Fruit fly (Drosophila melanogaster) whole organism, wandering third instar larva: ENCODE measurements around the gene CG43092.

Source experiments
- Abd-B ChIP-seq: fragments of >200 bp; optimal IDR thresholded peaks from 2 replicates; lab custom pipeline; 2017; ENCODE audit warnings: missing biosample characterization, missing genetic modification characterization
- CG32264 ChIP-seq: fragments of 200-800 bp; sonication (Bioruptor generic); optimal IDR thresholded peaks from 2 replicates; lab custom pipeline; 2016; ENCODE audit warnings: missing biosample characterization, missing genetic modification characterization
- CG9705 ChIP-seq: fragments of 200-800 bp; sonication (Bioruptor generic); optimal IDR thresholded peaks from 2 replicates; lab custom pipeline; 2018; ENCODE audit warnings: missing biosample characterization, mild to moderate bottlenecking, missing genetic modification characterization
- CrebA ChIP-seq: fragments of 200-800 bp; sonication (Bioruptor generic); optimal IDR thresholded peaks from 2 replicates; lab custom pipeline; 2016; ENCODE audit warnings: missing biosample characterization, mild to moderate bottlenecking, missing genetic modification characterization, borderline replicate concordance
- Dfd ChIP-seq: fragments of >200 bp; optimal IDR thresholded peaks from 2 replicates; lab custom pipeline; 2017; ENCODE audit warnings: missing biosample characterization, missing genetic modification characterization
- Dif ChIP-seq: fragments of 200-275, 200-300 bp; sonication (Bioruptor generic); optimal IDR thresholded peaks from 2 replicates; lab custom pipeline; 2018; ENCODE audit warnings: missing biosample characterization, missing genetic modification characterization; ENCODE audit not compliant: partially characterized antibody
- GATAd ChIP-seq: sonication (Bioruptor generic); optimal IDR thresholded peaks from 2 replicates; lab custom pipeline; 2016; ENCODE audit warnings: missing biosample characterization, missing genetic modification characterization
- Hnf4 ChIP-seq: fragments of 200-800 bp; sonication (Bioruptor generic); optimal IDR thresholded peaks from 2 replicates; lab custom pipeline; 2016; ENCODE audit warnings: missing biosample characterization, mild to moderate bottlenecking, missing genetic modification characterization
- Hr78 ChIP-seq: fragments of >200 bp; optimal IDR thresholded peaks from 2 replicates; lab custom pipeline; 2017; ENCODE audit warnings: missing biosample characterization, missing genetic modification characterization
- Hr83 ChIP-seq: fragments of 200-300 bp; sonication (Bioruptor generic); optimal IDR thresholded peaks from 2 replicates; lab custom pipeline; 2016; ENCODE audit warnings: missing biosample characterization, mild to moderate bottlenecking, missing genetic modification characterization, moderate library complexity; ENCODE audit not compliant: poor library complexity, severe bottlenecking
- Mio ChIP-seq: sonication (Bioruptor generic); optimal IDR thresholded peaks from 2 replicates; lab custom pipeline; 2016; ENCODE audit warnings: missing biosample characterization, missing genetic modification characterization
- Myc ChIP-seq: fragments of >200 bp; optimal IDR thresholded peaks from 2 replicates; lab custom pipeline; 2017
- N ChIP-seq: fragments of >200 bp; optimal IDR thresholded peaks from 2 replicates; lab custom pipeline; 2018; ENCODE audit warnings: missing biosample characterization, missing external identifiers, missing genetic modification characterization
- OdsH ChIP-seq: fragments of 200-800 bp; sonication (Bioruptor generic); optimal IDR thresholded peaks from 2 replicates; lab custom pipeline; 2016; ENCODE audit warnings: missing biosample characterization, mild to moderate bottlenecking, missing genetic modification characterization
- Rel ChIP-seq, 2 experiments: fragments of 200-800 bp; sonication (Bioruptor generic) in 1 of 2; optimal IDR thresholded peaks; 2 replicates in 1 of 2; 3 replicates in 1 of 2; lab custom pipeline; 2016 to 2019; ENCODE audit warnings: mild to moderate bottlenecking in 2 of 2, missing biosample characterization in 2 of 2, missing genetic modification characterization in 2 of 2, moderate library complexity in 1 of 2
- Sp1 ChIP-seq: fragments of 200-800 bp; sonication (Bioruptor generic); optimal IDR thresholded peaks from 3 replicates; lab custom pipeline; 2019; ENCODE audit warnings: missing biosample characterization, mild to moderate bottlenecking, missing genetic modification characterization, moderate library complexity
- Vsx2 ChIP-seq: fragments of 200-300, 225-300 bp; sonication (Bioruptor generic); optimal IDR thresholded peaks from 2 replicates; lab custom pipeline; 2018; ENCODE audit warnings: missing biosample characterization, missing genetic modification characterization; ENCODE audit not compliant: partially characterized antibody
- br ChIP-seq: fragments of 200-800 bp; sonication (Bioruptor generic); optimal IDR thresholded peaks from 2 replicates; lab custom pipeline; 2016; ENCODE audit warnings: missing biosample characterization, missing genetic modification characterization
- dl ChIP-seq, 2 experiments: fragments of 175-275, 200-275 bp in 1 of 2; fragments of 200-275 bp in 1 of 2; sonication (Bioruptor generic); optimal IDR thresholded peaks; lab custom pipeline; 2018; ENCODE audit warnings: mild to moderate bottlenecking in 2 of 2, missing biosample characterization in 2 of 2, missing genetic modification characterization in 2 of 2, moderate library complexity in 2 of 2; ENCODE audit not compliant: partially characterized antibody in 2 of 2, insufficient read depth in 1 of 2
- dmrt93B ChIP-seq: fragments of 200-800 bp; sonication (Bioruptor generic); optimal IDR thresholded peaks from 2 replicates; lab custom pipeline; 2018; ENCODE audit warnings: missing biosample characterization, mild to moderate bottlenecking, missing genetic modification characterization
- dsf ChIP-seq: sonication (Bioruptor generic); optimal IDR thresholded peaks from 2 replicates; lab custom pipeline; 2016; ENCODE audit warnings: missing biosample characterization, missing genetic modification characterization, borderline replicate concordance
- ey ChIP-seq: fragments of 200-800 bp; sonication (Bioruptor generic); optimal IDR thresholded peaks from 2 replicates; lab custom pipeline; 2016; ENCODE audit warnings: missing biosample characterization, missing genetic modification characterization
- fru ChIP-seq: fragments of 200-800 bp; sonication (Bioruptor generic); optimal IDR thresholded peaks from 3 replicates; lab custom pipeline; 2016; ENCODE audit warnings: missing biosample characterization, mild to moderate bottlenecking, missing genetic modification characterization
- h ChIP-seq: fragments of 200-800 bp; sonication (Bioruptor generic); optimal IDR thresholded peaks from 3 replicates; lab custom pipeline; 2016; ENCODE audit warnings: missing biosample characterization, mild to moderate bottlenecking, missing genetic modification characterization
- jim ChIP-seq: fragments of 175-275, 200-325 bp; sonication (Bioruptor generic); optimal IDR thresholded peaks from 2 replicates; lab custom pipeline; 2016; ENCODE audit warnings: missing biosample characterization, mild to moderate bottlenecking, missing genetic modification characterization
- pan ChIP-seq: fragments of >200 bp; optimal IDR thresholded peaks from 2 replicates; lab custom pipeline; 2017
- psq ChIP-seq: fragments of 200-800 bp; sonication (Bioruptor generic); optimal IDR thresholded peaks from 3 replicates; lab custom pipeline; 2017; ENCODE audit warnings: missing biosample characterization, mild to moderate bottlenecking, missing genetic modification characterization, moderate library complexity
- sage ChIP-seq: fragments of 200-800 bp; sonication (Bioruptor generic); optimal IDR thresholded peaks from 2 replicates; lab custom pipeline; 2016; ENCODE audit warnings: missing biosample characterization, mild to moderate bottlenecking, missing genetic modification characterization
- sv ChIP-seq: fragments of 200-800 bp; sonication (Bioruptor generic); optimal IDR thresholded peaks from 3 replicates; lab custom pipeline; 2016; ENCODE audit warnings: missing biosample characterization, missing genetic modification characterization
- tai ChIP-seq: sonication (Bioruptor generic); optimal IDR thresholded peaks from 2 replicates; lab custom pipeline; 2016; ENCODE audit warnings: missing biosample characterization, missing genetic modification characterization
- usp ChIP-seq: fragments of >200 bp; optimal IDR thresholded peaks from 2 replicates; lab custom pipeline; 2017; ENCODE audit warnings: missing biosample characterization, missing genetic modification characterization
- woc ChIP-seq: sonication (Bioruptor generic); optimal IDR thresholded peaks from 2 replicates; lab custom pipeline; 2016; ENCODE audit warnings: missing biosample characterization, mild to moderate bottlenecking, missing genetic modification characterization

The CG43092 gene

dm6 chr3R:22770887-22771286 lies 1.4 kb upstream of the CG43092 start, which contains the start of gene CG43094:
CG43094 (minus strand) TSS chr3R:22770987.
- TF ChIP-seq fru (GFP tag; lab: Kevin White, UChicago), result no peak
- no peak for TF ChIP-seq br
- no peak for TF ChIP-seq Mio (GFP tag; lab: Kevin White, UChicago)
- no peak for TF ChIP-seq Hr83 (GFP tag; lab: Kevin White, UChicago)
- TF ChIP-seq dl (GFP tag; optimal IDR thresholded peaks at IDR 0.05; lab: Kevin White, UChicago; ENCODE audit: insufficient read depth in 1 of 2, partially characterized antibody in 2 of 2), result no peak
- no peak for TF ChIP-seq woc (GFP tag; lab: Kevin White, UChicago)
- TF ChIP-seq Hr78 (GFP tag; lab: Kevin White, UChicago), result no peak

DNA sequence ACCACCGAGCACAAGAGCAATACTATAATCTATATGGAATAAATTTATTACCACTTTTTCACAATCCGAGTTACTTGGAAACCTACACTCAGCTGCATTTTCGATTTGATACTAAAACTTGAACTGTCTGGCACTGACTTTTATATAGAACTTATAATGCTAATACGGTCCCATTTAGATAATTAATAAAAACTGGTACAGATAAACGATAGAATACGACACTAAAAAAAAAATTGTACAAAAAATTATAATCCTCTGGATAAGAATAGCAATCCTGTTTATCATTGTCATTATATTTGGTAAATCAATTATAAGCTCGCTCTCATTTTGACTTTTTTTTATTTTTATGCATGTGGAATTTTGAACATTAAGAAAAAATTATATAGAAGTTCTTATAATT lies 740 bp upstream of the CG43092 start, which contains the start of gene CG43093:
CG43093 (minus strand) TSS at position 101 of the 400 bp plus-strand sequence.
- TF ChIP-seq usp (GFP tag; lab: Kevin White, UChicago) (no peak), ey (GFP tag; lab: Kevin White, UChicago) (no peak), CrebA (GFP tag; lab: Kevin White, UChicago) (no peak), h (GFP tag; lab: Kevin White, UChicago) (no peak), Hnf4 (GFP tag; lab: Kevin White, UChicago) (no peak), Dif (no peak), OdsH (GFP tag; lab: Kevin White, UChicago) (no peak), GATAd (GFP tag; lab: Kevin White, UChicago) (no peak), Rel (GFP tag; optimal IDR thresholded peaks at IDR 0.05; lab: Kevin White, UChicago) (no peak), Rel (tag; optimal IDR thresholded peaks at IDR 0.05; lab: Kevin White, UChicago) (no peak), br (no peak), N (GFP tag; lab: Kevin White, UChicago) (no peak)
- TF ChIP-seq, all 38 proteins: peak for 0

DNA sequence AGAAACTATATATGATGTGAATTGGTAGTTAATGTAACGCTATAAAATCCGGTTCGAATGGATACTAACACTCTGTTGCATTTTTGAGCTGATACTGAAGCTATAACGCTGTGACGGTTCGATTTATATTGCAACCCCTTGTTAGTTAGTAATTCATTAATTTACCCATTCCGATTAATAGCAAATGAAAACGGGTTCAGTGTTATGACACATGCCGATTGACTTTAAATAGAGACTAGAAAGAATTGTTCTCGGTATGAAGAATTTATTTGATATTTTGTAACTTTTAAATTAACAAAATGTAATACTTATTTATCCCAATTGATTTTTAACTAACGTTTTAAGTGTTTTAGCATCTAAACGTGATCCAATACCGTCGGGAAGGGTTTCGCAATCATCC lies 834 bp downstream of the CG43092 start, which contains the start of gene CG43091:
CG43091 (minus strand) TSS at position 101 of the 400 bp plus-strand sequence.
- TF ChIP-seq dmrt93B (GFP tag; lab: Kevin White, UChicago) (no peak), Rel (GFP tag; optimal IDR thresholded peaks at IDR 0.05; lab: Kevin White, UChicago) (no peak), Rel (tag; optimal IDR thresholded peaks at IDR 0.05; lab: Kevin White, UChicago) (no peak), pan (lab: Kevin White, UChicago) (no peak), Vsx2 (GFP tag; lab: Kevin White, UChicago) (no peak), usp (GFP tag; lab: Kevin White, UChicago) (no peak), Hnf4 (GFP tag; lab: Kevin White, UChicago) (no peak), woc (GFP tag; lab: Kevin White, UChicago) (no peak), tai (GFP tag; lab: Kevin White, UChicago) (no peak), fru (GFP tag; lab: Kevin White, UChicago) (no peak)

- TF ChIP-seq ey (GFP tag; lab: Kevin White, UChicago) (no peak), Hnf4 (GFP tag; lab: Kevin White, UChicago) (no peak), Abd-B (no peak), Myc (lab: Kevin White, UChicago) (no peak), CG32264 (GFP tag; lab: Kevin White, UChicago) (no peak), dsf (GFP tag; lab: Kevin White, UChicago) (no peak), sage (GFP tag; lab: Kevin White, UChicago) (no peak), dmrt93B (GFP tag; lab: Kevin White, UChicago) (no peak), jim (GFP tag; lab: Kevin White, UChicago) (no peak)
Measured at dm6 chr3R:22767599-22767998, 1.9 kb downstream of the CG43092 start, which contains the start of gene CG13841. CG13841 (minus strand) TSS chr3R:22767699.

dm6 chr3R:22766072-22766471 lies 3.4 kb downstream of the CG43092 start, which contains the start of gene Nepl15:
Nepl15 (minus strand) TSS chr3R:22766172.
- TF ChIP-seq Hnf4 (GFP tag; lab: Kevin White, UChicago) (no peak), pan (lab: Kevin White, UChicago) (no peak), Mio (GFP tag; lab: Kevin White, UChicago) (no peak), OdsH (GFP tag; lab: Kevin White, UChicago) (no peak)

- TF ChIP-seq sv (GFP tag; lab: Kevin White, UChicago) (no peak), jim (GFP tag; lab: Kevin White, UChicago) (no peak), dsf (GFP tag; lab: Kevin White, UChicago) (no peak), Myc (lab: Kevin White, UChicago) (no peak), Dif (no peak), tai (GFP tag; lab: Kevin White, UChicago) (no peak), usp (GFP tag; lab: Kevin White, UChicago) (no peak), Hr78 (GFP tag; lab: Kevin White, UChicago) (no peak), dmrt93B (GFP tag; lab: Kevin White, UChicago) (no peak), N (GFP tag; lab: Kevin White, UChicago) (no peak), ey (GFP tag; lab: Kevin White, UChicago) (no peak), psq (GFP tag; lab: Kevin White, UChicago) (no peak), pan (lab: Kevin White, UChicago) (no peak), Sp1 (GFP tag; lab: Kevin White, UChicago) (no peak), OdsH (GFP tag; lab: Kevin White, UChicago) (no peak), Dfd (GFP tag; lab: Kevin White, UChicago) (no peak), CG9705 (no peak), h (GFP tag; lab: Kevin White, UChicago) (no peak)
Measured at dm6 chr3R:22763587-22763986, 5.9 kb downstream of the CG43092 start, which contains the start of gene Nepl14. Nepl14 (minus strand) TSS chr3R:22763711.
